Fruit fly (Drosophila melanogaster) whole organism, embryonic: ENCODE data around the gene CG10477.

Source experiments
- Awh ChIP-seq: fragments of 200-800 bp; sonication (Bioruptor generic); IDR thresholded peaks from 2 replicates; pipeline ENCODE4, ENCODE4 v1.3.6; 2022; ENCODE audit warnings: missing biosample characterization, missing genetic modification characterization
- B-H2 ChIP-seq: fragments of 200-800 bp; sonication (Bioruptor generic); optimal IDR thresholded peaks from 2 replicates; lab custom pipeline; 2018; ENCODE audit warnings: missing biosample characterization, mild to moderate bottlenecking, missing genetic modification characterization
- BEAF-32 ChIP-seq: fragments of 200-800 bp; sonication (Bioruptor generic); optimal IDR thresholded peaks from 3 replicates; lab custom pipeline; 2017; ENCODE audit warnings: missing biosample characterization, missing genetic modification characterization, mild to moderate bottlenecking, moderate library complexity, missing genetic modification reagents
- Bgb ChIP-seq: fragments of 200-800 bp; sonication (Bioruptor generic); IDR thresholded peaks from 2 replicates; pipeline ENCODE4 v1.3.6; 2022; ENCODE audit warnings: missing biosample characterization, missing genetic modification characterization; ENCODE audit not compliant: partially characterized antibody
- CG11085 ChIP-seq: fragments of 200-800 bp; sonication (Bioruptor generic); IDR thresholded peaks from 2 replicates; pipeline ENCODE4 v1.3.6; 2022; ENCODE audit warnings: missing biosample characterization, missing genetic modification characterization
- CG11456 ChIP-seq: fragments of 200-800 bp; sonication (Bioruptor generic); IDR thresholded peaks from 3 replicates; pipeline ENCODE4 v1.3.6; 2022; ENCODE audit warnings: missing biosample characterization, missing genetic modification characterization
- CG11560 ChIP-seq: fragments of 200-800 bp; sonication (Bioruptor generic); IDR thresholded peaks from 3 replicates; pipeline ENCODE4 v1.3.6; 2022; ENCODE audit warnings: missing biosample characterization, missing genetic modification characterization
- CG11723 ChIP-seq: fragments of 200-800 bp; sonication (Bioruptor generic); optimal IDR thresholded peaks from 2 replicates; lab custom pipeline; 2017; ENCODE audit warnings: missing biosample characterization, mild to moderate bottlenecking, missing genetic modification characterization
- CG13424 ChIP-seq: fragments of 200-800 bp; sonication (Bioruptor generic); optimal IDR thresholded peaks from 2 replicates; lab custom pipeline; 2019; ENCODE audit warnings: missing biosample characterization, mild to moderate bottlenecking, missing genetic modification characterization, moderate library complexity
- CG13775 ChIP-seq: fragments of 200-800 bp; sonication (Bioruptor generic); optimal IDR thresholded peaks from 3 replicates; lab custom pipeline; 2017; ENCODE audit warnings: missing biosample characterization, mild to moderate bottlenecking, missing genetic modification characterization
- CG15479 ChIP-seq: fragments of 200-800 bp; sonication (Bioruptor generic); optimal IDR thresholded peaks from 3 replicates; lab custom pipeline; 2019; ENCODE audit warnings: missing biosample characterization, mild to moderate bottlenecking, missing genetic modification characterization, moderate library complexity
- CG15514 ChIP-seq: fragments of 200-800 bp; sonication (Bioruptor generic); optimal IDR thresholded peaks from 3 replicates; lab custom pipeline; 2017; ENCODE audit warnings: missing biosample characterization, missing genetic modification characterization, mild to moderate bottlenecking, moderate library complexity, missing genetic modification reagents
- CG1832 ChIP-seq: fragments of 200-800 bp; sonication (Bioruptor generic); optimal IDR thresholded peaks from 2 replicates; lab custom pipeline; 2017; ENCODE audit warnings: missing biosample characterization, mild to moderate bottlenecking, missing genetic modification characterization, inconsistent platforms
- CG2120 ChIP-seq: fragments of 200-800 bp; sonication (Bioruptor generic); optimal IDR thresholded peaks from 3 replicates; lab custom pipeline; 2016; ENCODE audit warnings: missing biosample characterization, missing genetic modification characterization
- CG3163 ChIP-seq: fragments of 200-800 bp; sonication (Bioruptor generic); optimal IDR thresholded peaks from 3 replicates; lab custom pipeline; 2016; ENCODE audit warnings: missing biosample characterization, missing genetic modification characterization
- CG4282 ChIP-seq: fragments of 200-800 bp; sonication (Bioruptor generic); optimal IDR thresholded peaks from 2 replicates; lab custom pipeline; 2016; ENCODE audit warnings: missing biosample characterization, missing genetic modification characterization
- CG4360 ChIP-seq: fragments of 200-800 bp; sonication (Bioruptor generic); IDR thresholded peaks from 2 replicates; pipeline ENCODE4 v1.3.6; 2022; ENCODE audit warnings: missing biosample characterization, missing genetic modification characterization
- CG4854 ChIP-seq: fragments of 200-800 bp; sonication (Bioruptor generic); optimal IDR thresholded peaks from 2 replicates; lab custom pipeline; 2016; ENCODE audit warnings: missing biosample characterization, missing genetic modification characterization, inconsistent platforms
- CG7928 ChIP-seq: fragments of 200-800 bp; sonication (Bioruptor generic); optimal IDR thresholded peaks from 2 replicates; lab custom pipeline; 2017; ENCODE audit warnings: missing biosample characterization, mild to moderate bottlenecking, missing genetic modification characterization
- CG8089 ChIP-seq: fragments of 200-800 bp; sonication (Bioruptor generic); optimal IDR thresholded peaks from 3 replicates; lab custom pipeline; 2016; ENCODE audit warnings: missing biosample characterization, missing genetic modification characterization
- CG8359 ChIP-seq: fragments of 200-800 bp; sonication (Bioruptor generic); optimal IDR thresholded peaks from 2 replicates; lab custom pipeline; 2017; ENCODE audit warnings: missing biosample characterization, mild to moderate bottlenecking, missing genetic modification characterization, borderline replicate concordance
- D19A ChIP-seq: fragments of 200-800 bp; optimal IDR thresholded peaks from 3 replicates; lab custom pipeline; 2019; ENCODE audit warnings: missing biosample characterization, mild to moderate bottlenecking, missing genetic modification characterization, moderate library complexity
- Fer3 ChIP-seq: fragments of 200-800 bp; sonication (Bioruptor generic); optimal IDR thresholded peaks from 2 replicates; lab custom pipeline; 2018; ENCODE audit warnings: missing biosample characterization, mild to moderate bottlenecking, missing genetic modification characterization, moderate library complexity
- Gug ChIP-seq: fragments of 200-800 bp; sonication (Bioruptor generic); IDR thresholded peaks from 4 replicates; pipeline ENCODE4 v1.3.6; 2022; ENCODE audit warnings: missing biosample characterization, missing genetic modification characterization
- Myb ChIP-seq: fragments of 200-800 bp; sonication (Bioruptor generic); optimal IDR thresholded peaks from 2 replicates; lab custom pipeline; 2016; ENCODE audit warnings: missing biosample characterization, missing genetic modification characterization
- Nf-YA ChIP-seq: fragments of 200-800 bp; sonication (Bioruptor generic); IDR thresholded peaks from 2 replicates; pipeline ENCODE4 v1.3.6; 2022; ENCODE audit warnings: missing biosample characterization, missing genetic modification characterization
- Scr ChIP-seq: fragments of 200-800 bp; sonication (Bioruptor generic); IDR thresholded peaks from 2 replicates; pipeline ENCODE4 v1.3.6; 2022; ENCODE audit warnings: missing biosample characterization, missing genetic modification characterization; ENCODE audit not compliant: partially characterized antibody
- Six4 ChIP-seq: fragments of 200-800 bp; sonication (Bioruptor generic); optimal IDR thresholded peaks from 2 replicates; lab custom pipeline; 2016; ENCODE audit warnings: missing biosample characterization, missing genetic modification characterization
- Sry-δ ChIP-seq: fragments of 200-800 bp; sonication (Bioruptor generic); optimal IDR thresholded peaks from 2 replicates; lab custom pipeline; 2016; ENCODE audit warnings: missing biosample characterization, missing genetic modification characterization
- Stat92E ChIP-seq, 3 experiments: fragments of >200 bp in 2 of 3; fragments of 200-800 bp in 1 of 3; sonication (Bioruptor generic) in 1 of 3; optimal IDR thresholded peaks; 2 replicates each; lab custom pipeline; 2017 to 2019; ENCODE audit warnings: missing biosample characterization in 3 of 3, missing genetic modification characterization in 3 of 3, mild to moderate bottlenecking in 1 of 3, moderate library complexity in 1 of 3
- Xrp1 ChIP-seq: fragments of 200-800 bp; sonication (Bioruptor generic); IDR thresholded peaks from 2 replicates; pipeline ENCODE4 v1.3.6; 2022; ENCODE audit warnings: missing biosample characterization, missing genetic modification characterization
- ac ChIP-seq: fragments of 200-800 bp; sonication (Bioruptor generic); optimal IDR thresholded peaks from 3 replicates; lab custom pipeline; 2017; ENCODE audit warnings: missing biosample characterization, mild to moderate bottlenecking, missing genetic modification characterization
- ap ChIP-seq: fragments of 200-800 bp; sonication (Bioruptor generic); IDR thresholded peaks from 2 replicates; pipeline ENCODE4 v1.3.6; 2022; ENCODE audit warnings: missing biosample characterization, missing genetic modification characterization
- bigmax ChIP-seq: fragments of 200-800 bp; sonication (Bioruptor generic); optimal IDR thresholded peaks from 2 replicates; lab custom pipeline; 2018; ENCODE audit warnings: missing biosample characterization, mild to moderate bottlenecking, missing genetic modification characterization
- chm ChIP-seq: fragments of 200-800 bp; sonication (Bioruptor generic); IDR thresholded peaks from 2 replicates; pipeline ENCODE4 v1.3.6; 2022; ENCODE audit warnings: missing biosample characterization, missing genetic modification characterization
- crol ChIP-seq: fragments of 200-800 bp; sonication (Bioruptor generic); IDR thresholded peaks from 2 replicates; pipeline ENCODE4 v1.3.6; 2022; ENCODE audit warnings: missing biosample characterization, missing genetic modification characterization
- dati ChIP-seq: fragments of 200-800 bp; sonication (Bioruptor generic); IDR thresholded peaks from 2 replicates; pipeline ENCODE4 v1.3.6; 2022; ENCODE audit warnings: missing biosample characterization, missing genetic modification characterization
- ems ChIP-seq: fragments of 200-800 bp; sonication (Bioruptor generic); optimal IDR thresholded peaks from 3 replicates; lab custom pipeline; 2016; ENCODE audit warnings: missing biosample characterization, missing genetic modification characterization
- esg ChIP-seq: fragments of 200-800 bp; sonication (Bioruptor generic); conservative IDR thresholded peaks from 2 replicates; pipeline ENCODE4 v1.3.6; 2022; ENCODE audit warnings: missing biosample characterization, missing genetic modification characterization
- gce ChIP-seq: fragments of 200-800 bp; sonication (Bioruptor generic); IDR thresholded peaks from 3 replicates; pipeline ENCODE4 v1.3.6; 2022; ENCODE audit warnings: missing biosample characterization, missing genetic modification characterization
- klu ChIP-seq: fragments of 200-800 bp; sonication (Bioruptor generic); IDR thresholded peaks from 2 replicates; pipeline ENCODE4 v1.3.6; 2022; ENCODE audit warnings: missing biosample characterization, missing genetic modification characterization
- knrl ChIP-seq: fragments of 200-800 bp; sonication (Bioruptor generic); IDR thresholded peaks from 3 replicates; pipeline ENCODE4 v1.3.6; 2022; ENCODE audit warnings: missing biosample characterization, missing genetic modification characterization; ENCODE audit not compliant: partially characterized antibody
- lmd ChIP-seq: fragments of 200-800 bp; sonication (Bioruptor generic); IDR thresholded peaks from 2 replicates; pipeline ENCODE4 v1.3.6; 2022; ENCODE audit warnings: missing biosample characterization, missing genetic modification characterization
- ranshi ChIP-seq: fragments of 200-800 bp; sonication (Bioruptor generic); IDR thresholded peaks from 2 replicates; pipeline ENCODE4 v1.3.6; 2022; ENCODE audit warnings: missing biosample characterization, missing genetic modification characterization
- repo ChIP-seq: fragments of 200-800 bp; sonication (Bioruptor generic); optimal IDR thresholded peaks from 2 replicates; lab custom pipeline; 2016; ENCODE audit warnings: missing biosample characterization, missing genetic modification characterization
- scrt ChIP-seq: fragments of 200-800 bp; sonication (Bioruptor generic); optimal IDR thresholded peaks from 2 replicates; lab custom pipeline; 2018; ENCODE audit warnings: missing biosample characterization, mild to moderate bottlenecking, missing genetic modification characterization, moderate library complexity
- seq ChIP-seq: fragments of 200-800 bp; sonication (Bioruptor generic); IDR thresholded peaks from 2 replicates; pipeline ENCODE4 v1.3.6; 2022; ENCODE audit warnings: missing biosample characterization, missing genetic modification characterization
- tap ChIP-seq: fragments of 200-800 bp; optimal IDR thresholded peaks from 3 replicates; lab custom pipeline; 2019; ENCODE audit warnings: missing biosample characterization, mild to moderate bottlenecking, missing genetic modification characterization, moderate library complexity
- wor ChIP-seq: fragments of 200-800 bp; sonication (Bioruptor generic); IDR thresholded peaks from 2 replicates; pipeline ENCODE4 v1.3.6; 2022; ENCODE audit warnings: missing biosample characterization, missing genetic modification characterization
- z ChIP-seq: fragments of 200-800 bp; sonication (Bioruptor generic); IDR thresholded peaks from 3 replicates; pipeline ENCODE4 v1.3.6; 2022; ENCODE audit warnings: missing biosample characterization, missing genetic modification characterization
- zfh2 ChIP-seq: fragments of 200-800 bp; sonication (Bioruptor generic); optimal IDR thresholded peaks from 2 replicates; lab custom pipeline; 2016; ENCODE audit warnings: missing biosample characterization, missing genetic modification characterization

The CG10477 gene

dm6 chr3L:5989391-5990156 lies 44.8 kb downstream of the CG10477 start (continued):
- no peak for TF ChIP-seq Gug
- TF ChIP-seq Nf-YA, result no peak
- TF ChIP-seq Stat92E (GFP tag; optimal IDR thresholded peaks at IDR 0.05; lab: Kevin White, UChicago), result no peak
- no peak for TF ChIP-seq z
- TF ChIP-seq ranshi (GFP tag; lab: Robert Waterston, UW), result no peak
- no peak for TF ChIP-seq ap
- TF ChIP-seq bigmax (GFP tag; lab: Kevin White, UChicago), result no peak
- TF ChIP-seq CG8359, result no peak
- no peak for TF ChIP-seq Sry-δ (GFP tag; lab: Kevin White, UChicago)
- TF ChIP-seq esg (GFP tag; lab: Robert Waterston, UW), result no peak
- TF ChIP-seq zfh2 (GFP tag; lab: Kevin White, UChicago), result no peak
- no peak for TF ChIP-seq knrl
- TF ChIP-seq CG4360 (GFP tag; lab: Robert Waterston, UW), result no peak
- no peak for TF ChIP-seq Scr (GFP tag; lab: Robert Waterston, UW)
- TF ChIP-seq CG11085 (GFP tag; lab: Robert Waterston, UW), result no peak
- no peak for TF ChIP-seq ems (GFP tag; lab: Kevin White, UChicago)
- TF ChIP-seq lmd (GFP tag; lab: Robert Waterston, UW), result no peak
- TF ChIP-seq Xrp1, result 0 out of 2 replicates have a peak, but pooled peaks have one; percentile 8
- TF ChIP-seq Awh, result no peak
- no peak for TF ChIP-seq seq
- TF ChIP-seq tap, result no peak
- no peak; the same call in 1 of the 2 replicates for TF ChIP-seq crol (GFP tag; lab: Robert Waterston, UW)
- no peak for TF ChIP-seq CG11560 (tag; lab: Robert Waterston, UW)
- TF ChIP-seq Bgb, result no peak
- TF ChIP-seq CG13775 (GFP tag; lab: Kevin White, UChicago), result no peak
- TF ChIP-seq chm (GFP tag; lab: Robert Waterston, UW), result no peak
- no peak for TF ChIP-seq CG8089 (GFP tag; lab: Kevin White, UChicago)
- 0 out of 3 replicates have a peak, but pooled peaks have one; percentile 13 for TF ChIP-seq CG11456 (GFP tag; lab: Robert Waterston, UW)
- TF ChIP-seq CG15514 (GFP tag; lab: Kevin White, UChicago), result no peak
- no peak for TF ChIP-seq repo (GFP tag; lab: Kevin White, UChicago)
- no peak for TF ChIP-seq scrt (GFP tag; lab: Kevin White, UChicago)
- TF ChIP-seq dati (GFP tag; lab: Robert Waterston, UW), result no peak
- no peak for TF ChIP-seq CG7928 (GFP tag; lab: Kevin White, UChicago)
- TF ChIP-seq CG15479, result no peak
- no peak for TF ChIP-seq wor
- TF ChIP-seq CG3163 (GFP tag; lab: Kevin White, UChicago), result no peak
- no peak for TF ChIP-seq CG13424
- no peak for TF ChIP-seq BEAF-32 (GFP tag; lab: Kevin White, UChicago)
- TF ChIP-seq CG4282 (GFP tag; lab: Kevin White, UChicago), result no peak
- TF ChIP-seq Fer3 (tag; lab: Kevin White, UChicago), result no peak
- no peak for TF ChIP-seq B-H2 (GFP tag; lab: Kevin White, UChicago)
- no peak for TF ChIP-seq gce (GFP tag; lab: Robert Waterston, UW)
- TF ChIP-seq Myb (GFP tag; lab: Kevin White, UChicago), result no peak
- no peak for TF ChIP-seq ac
- no peak for TF ChIP-seq CG4854
- TF ChIP-seq klu (GFP tag; lab: Robert Waterston, UW), result no peak
- TF ChIP-seq CG1832, result no peak
- TF ChIP-seq CG2120 (GFP tag; lab: Kevin White, UChicago), result no peak
- TF ChIP-seq D19A (tag; lab: Kevin White, UChicago), result no peak
- no peak for TF ChIP-seq Six4
- no peak for TF ChIP-seq CG11723 (GFP tag; lab: Kevin White, UChicago)
